Fruit fly (Drosophila melanogaster): ENCODE measurements around the gene CG9636.

Gene CG9636

DNA sequence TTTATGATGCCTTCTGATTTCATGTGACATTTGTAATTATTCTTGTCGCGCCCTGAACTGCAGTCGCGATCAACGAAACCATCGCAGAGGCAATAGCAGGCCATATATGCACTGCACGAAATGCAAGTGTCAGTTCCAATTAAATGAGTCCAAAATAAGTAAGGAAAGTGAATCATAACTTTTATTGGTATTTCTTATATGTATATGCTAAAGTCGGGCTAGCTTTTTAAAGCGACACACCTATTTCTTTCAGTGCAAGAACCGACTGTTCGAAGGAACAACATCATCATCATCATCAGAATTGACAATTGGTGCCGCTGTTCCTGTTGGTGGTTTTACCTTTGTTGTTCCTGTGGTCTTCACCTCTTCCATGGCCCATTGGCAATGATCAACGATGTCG is 46.5 kb downstream of the CG9636 start (continued):
- TF ChIP-seq CG4360 (GFP tag; IDR thresholded peaks at IDR 0.05): no peak
- TF ChIP-seq CG32767 (GFP tag; IDR thresholded peaks at IDR 0.05): no peak
- peak; percentile 29 for TF ChIP-seq Chrac-16 (GFP tag; optimal IDR thresholded peaks at IDR 0.05)
- TF ChIP-seq fd102C (GFP tag; optimal IDR thresholded peaks at IDR 0.05): peak; percentile 67
- no peak for TF ChIP-seq CG9876 (GFP tag; optimal IDR thresholded peaks at IDR 0.05)
- TF ChIP-seq CG12942 (GFP tag; optimal IDR thresholded peaks at IDR 0.05): no peak
- 0 out of 2 replicates have a peak, but pooled peaks have one; percentile 11 for TF ChIP-seq vvl (GFP tag; IDR thresholded peaks at IDR 0.05)
- TF ChIP-seq CG34376 (GFP tag; optimal IDR thresholded peaks at IDR 0.05): no peak
- TF ChIP-seq wor (GFP tag; IDR thresholded peaks at IDR 0.05): no peak
- TF ChIP-seq CG8290 (GFP tag; optimal IDR thresholded peaks at IDR 0.05): no peak
- no peak for TF ChIP-seq CG8290 (tag; optimal IDR thresholded peaks at IDR 0.05)
- no peak for TF ChIP-seq ken (GFP tag; IDR thresholded peaks at IDR 0.05)
- TF ChIP-seq cwo (GFP tag; optimal IDR thresholded peaks at IDR 0.05): no peak
- peak; percentile 4 for TF ChIP-seq CG6813 (GFP tag; optimal IDR thresholded peaks at IDR 0.05)
- TF ChIP-seq nerfin-2 (GFP tag; IDR thresholded peaks at IDR 0.05; ENCODE audit: partially characterized antibody): no peak
- no peak for TF ChIP-seq CG11247 (GFP tag; IDR thresholded peaks at IDR 0.05)
- TF ChIP-seq repo (GFP tag; optimal IDR thresholded peaks at IDR 0.05): no peak
- no peak for TF ChIP-seq lilli (GFP tag; optimal IDR thresholded peaks at IDR 0.05)
- TF ChIP-seq CG8924 (tag; optimal IDR thresholded peaks at IDR 0.05): peak; percentile 5
- TF ChIP-seq dati (GFP tag; IDR thresholded peaks at IDR 0.05): no peak
- no peak for TF ChIP-seq CG17568 (GFP tag; optimal IDR thresholded peaks at IDR 0.05)
- TF ChIP-seq tx (GFP tag; optimal IDR thresholded peaks at IDR 0.05): no peak
- TF ChIP-seq CG15073 (GFP tag; optimal IDR thresholded peaks at IDR 0.05): no peak
- TF ChIP-seq NfI (GFP tag; optimal IDR thresholded peaks at IDR 0.05): no peak
- no peak for TF ChIP-seq slp2 (GFP tag; optimal IDR thresholded peaks at IDR 0.05)
- no peak for TF ChIP-seq CG17802 (tag; optimal IDR thresholded peaks at IDR 0.05)
- no peak for TF ChIP-seq D (optimal IDR thresholded peaks at IDR 0.05)
- peak; percentile 20 for TF ChIP-seq D (GFP tag; optimal IDR thresholded peaks at IDR 0.05)
- no peak for TF ChIP-seq Atf3 (GFP tag; optimal IDR thresholded peaks at IDR 0.05)
- no peak for TF ChIP-seq dan (GFP tag; IDR thresholded peaks at IDR 0.05)
- TF ChIP-seq CG11723 (GFP tag; optimal IDR thresholded peaks at IDR 0.05): no peak
- TF ChIP-seq CG6689 (GFP tag; IDR thresholded peaks at IDR 0.05): no peak
- peak; percentile 51 for TF ChIP-seq CG12391 (tag; optimal IDR thresholded peaks at IDR 0.05)
- no peak for TF ChIP-seq sisA (GFP tag; IDR thresholded peaks at IDR 0.05)
- TF ChIP-seq sim (GFP tag; IDR thresholded peaks at IDR 0.05): no peak
- TF ChIP-seq CG1647 (GFP tag; optimal IDR thresholded peaks at IDR 0.05): no peak
- TF ChIP-seq tap (tag; optimal IDR thresholded peaks at IDR 0.05): no peak
- no peak for TF ChIP-seq CG9817 (tag; optimal IDR thresholded peaks at IDR 0.05)
- TF ChIP-seq CG31441 (GFP tag; IDR thresholded peaks at IDR 0.05): 0 out of 2 replicates have a peak, but pooled peaks have one; percentile 8
- no peak for TF ChIP-seq ab (GFP tag; optimal IDR thresholded peaks at IDR 0.05)
- TF ChIP-seq HmgZ (tag; optimal IDR thresholded peaks at IDR 0.05): no peak
- TF ChIP-seq Dref (GFP tag; IDR thresholded peaks at IDR 0.05): no peak
- TF ChIP-seq CG30020 (tag; optimal IDR thresholded peaks at IDR 0.05): no peak
- peak; percentile 41 for TF ChIP-seq CG16815 (GFP tag; optimal IDR thresholded peaks at IDR 0.05)
- no peak for TF ChIP-seq fd3F (GFP tag; optimal IDR thresholded peaks at IDR 0.05)
- peak; percentile 46; the same call in 2 of the 3 replicates for TF ChIP-seq row (GFP tag; IDR thresholded peaks at IDR 0.05)
- TF ChIP-seq otp (GFP tag; IDR thresholded peaks at IDR 0.05): no peak
- no peak for TF ChIP-seq E2f1 (GFP tag; IDR thresholded peaks at IDR 0.05)
- TF ChIP-seq Drgx (GFP tag; IDR thresholded peaks at IDR 0.05): 0 out of 2 replicates have a peak, but pooled peaks have one; percentile 20
- no peak for TF ChIP-seq exex (tag; optimal IDR thresholded peaks at IDR 0.05)
- TF ChIP-seq CG18619 (GFP tag; optimal IDR thresholded peaks at IDR 0.05): no peak
- no peak for TF ChIP-seq CG2129 (GFP tag; IDR thresholded peaks at IDR 0.05; ENCODE audit: partially characterized antibody)
- no peak for TF ChIP-seq CG7357 (GFP tag; IDR thresholded peaks at IDR 0.05)

All from whole organism, embryonic.